Fruit fly (Drosophila melanogaster): ENCODE measurements around the gene CG14089.

The CG14089 gene

dm6 chr3L:19275491-19275890 lies 5.1 kb downstream of the CG14089 start, which contains the start of gene CG14086:
CG14086 (plus strand) TSS chr3L:19275791.
- TF ChIP-seq CG17801 (GFP tag; optimal IDR thresholded peaks at IDR 0.05; ENCODE audit: partially characterized antibody), result no peak

- no peak for TF ChIP-seq CG17801 (GFP tag; optimal IDR thresholded peaks at IDR 0.05; ENCODE audit: partially characterized antibody)
Measured at dm6 chr3L:19270542-19270941, 10.1 kb downstream of the CG14089 start, which contains the start of gene CG14088. CG14088 (minus strand) TSS chr3L:19270642.

dm6 chr3L:19268720-19269401 lies 11.7 kb downstream of the CG14089 start, which contains the start of the genes Aldh7A1 and CG14085:
Aldh7A1 (minus strand) TSS chr3L:19268913.
CG14085 (plus strand) TSS chr3L:19269351.
- TF ChIP-seq CG17801 (GFP tag; optimal IDR thresholded peaks at IDR 0.05; ENCODE audit: partially characterized antibody), result no peak

DNA sequence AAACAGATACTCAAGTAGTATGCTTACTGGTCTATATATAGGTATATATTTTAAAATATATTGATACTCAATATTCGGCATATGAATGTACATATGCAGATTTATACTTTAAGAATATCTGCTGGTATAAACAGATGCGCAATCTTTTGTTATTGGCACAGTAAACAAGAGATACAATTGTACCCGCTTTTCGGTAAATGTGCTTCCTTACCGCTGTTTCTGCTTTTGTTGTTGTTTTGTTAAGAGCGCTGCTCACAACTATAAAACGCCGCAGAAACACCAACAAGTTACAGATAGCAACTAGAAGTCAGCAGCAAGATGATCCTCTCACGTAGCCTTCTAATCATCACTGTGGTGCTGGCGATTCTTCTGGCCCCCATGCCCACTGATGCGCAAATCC lies 14.8 kb downstream of the CG14089 start, which contains the start of gene CG45081:
Gene CG45081, plus strand, starts transcription at position 301 of the 400 bp plus-strand sequence.
- TF ChIP-seq CG17801 (GFP tag; optimal IDR thresholded peaks at IDR 0.05; ENCODE audit: partially characterized antibody), result no peak

DNA sequence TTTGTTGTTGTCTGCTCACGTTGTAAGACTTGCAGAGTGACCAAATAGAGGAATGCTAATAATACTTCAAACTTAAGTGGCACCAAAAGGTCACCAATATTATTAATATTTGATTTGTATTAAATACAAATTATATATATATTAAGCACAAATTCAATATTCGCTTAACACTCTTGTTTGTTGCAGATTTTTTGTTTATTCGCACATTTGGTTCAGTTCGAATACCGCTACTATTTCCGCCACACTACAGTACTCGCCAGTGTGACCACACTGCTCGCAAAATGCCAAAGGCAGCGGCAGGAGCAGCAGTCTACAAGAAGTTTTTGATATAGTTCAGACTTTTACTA lies 16.5 kb downstream of the CG14089 start, which contains the start of gene Max:
Gene Max, minus strand, starts transcription at position 44 of the 347 bp plus-strand sequence.
- peak; percentile 71 for TF ChIP-seq CG17801 (GFP tag; optimal IDR thresholded peaks at IDR 0.05; ENCODE audit: partially characterized antibody)

DNA sequence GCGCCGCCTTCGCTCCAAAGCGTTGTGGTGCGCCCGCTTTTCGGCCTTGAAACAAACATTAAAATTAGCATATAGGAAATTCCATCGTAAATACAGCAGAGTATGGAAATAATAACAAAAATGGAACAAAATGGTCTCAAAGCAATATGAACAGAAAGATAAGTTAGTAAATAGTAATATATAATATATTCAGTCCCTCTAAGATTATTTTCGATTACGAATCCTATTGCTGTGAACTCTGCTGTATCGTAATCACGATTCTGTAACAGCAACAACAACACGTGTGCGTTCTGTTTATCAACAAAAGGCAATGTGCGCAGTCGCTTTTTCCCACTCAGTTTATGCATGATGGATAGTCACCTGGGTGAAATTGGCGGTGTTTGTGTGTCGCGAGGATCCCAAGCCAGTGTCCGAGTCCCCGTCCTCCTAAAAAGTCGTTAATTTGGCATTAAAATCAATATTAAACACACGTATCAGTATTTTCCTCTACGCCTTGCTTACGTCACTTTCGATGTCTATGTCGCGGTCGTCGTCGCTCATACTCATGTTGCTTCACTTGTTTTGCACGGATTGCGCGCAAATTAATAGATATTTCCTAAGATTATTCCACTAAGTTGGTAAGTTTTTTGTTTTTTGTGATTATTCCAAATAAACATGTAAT lies 17.0 kb downstream of the CG14089 start, which contains the start of the genes CG42374 and Mettl5:
Gene CG42374, plus strand, starts transcription at position 287 of the 661 bp plus-strand sequence.
Gene Mettl5, plus strand, starts transcription at position 287 of the 661 bp plus-strand sequence.
- no peak for TF ChIP-seq CG17801 (GFP tag; optimal IDR thresholded peaks at IDR 0.05; ENCODE audit: partially characterized antibody)

- TF ChIP-seq CG17801 (GFP tag; optimal IDR thresholded peaks at IDR 0.05; ENCODE audit: partially characterized antibody), result no peak
Measured at dm6 chr3L:19261720-19262119, 18.9 kb downstream of the CG14089 start.

DNA sequence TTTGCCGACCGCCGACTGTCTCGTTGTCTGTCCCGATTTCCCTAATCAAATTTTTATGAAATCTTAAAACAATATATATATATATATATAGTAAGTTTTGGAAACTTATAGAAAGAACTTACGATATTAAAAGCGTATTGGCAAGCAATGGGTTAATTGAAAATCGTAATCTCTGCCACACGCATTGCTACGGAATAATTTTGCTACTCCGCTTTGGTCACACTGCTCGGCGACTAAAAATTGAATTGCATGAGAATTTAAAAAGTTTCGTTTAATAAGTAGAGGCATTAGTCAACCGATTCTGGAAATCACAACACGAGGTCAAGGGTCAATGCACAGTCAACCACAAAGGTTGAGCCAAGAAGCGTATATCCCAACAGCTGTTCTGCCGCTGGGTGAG lies 19.4 kb downstream of the CG14089 start, which contains the start of gene Bet1:
Gene Bet1, plus strand, starts transcription at position 182 of the 400 bp plus-strand sequence.
- no peak for TF ChIP-seq CG17801 (GFP tag; optimal IDR thresholded peaks at IDR 0.05; ENCODE audit: partially characterized antibody)

DNA sequence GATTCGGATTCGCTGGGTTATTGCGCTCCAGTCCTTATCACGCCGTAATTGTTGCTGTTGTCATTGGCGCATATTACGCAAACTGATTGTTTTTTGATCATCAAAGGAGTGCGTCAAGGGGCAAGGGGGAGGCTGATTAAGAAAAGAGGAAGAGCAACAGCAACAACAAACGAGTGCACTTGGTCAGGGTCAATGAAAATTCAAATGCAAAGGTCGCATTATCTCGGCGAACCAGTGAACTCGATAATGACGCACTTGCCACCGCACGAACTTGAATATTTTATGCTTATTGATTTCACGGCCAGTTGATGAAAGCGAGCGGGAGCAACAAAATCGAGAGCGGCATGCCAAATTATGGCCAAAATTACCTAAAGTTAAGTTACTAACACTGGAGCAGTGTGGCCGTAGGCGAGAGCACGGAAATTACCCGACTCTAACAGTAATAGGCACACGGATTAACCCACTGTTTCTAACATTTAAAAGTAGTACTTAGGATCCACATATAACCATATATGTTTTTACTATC lies 20.3 kb downstream of the CG14089 start, which contains the start of gene nes:
Gene nes, minus strand, starts transcription at position 402 of the 526 bp plus-strand sequence.
- peak; percentile 56 for TF ChIP-seq CG17801 (GFP tag; optimal IDR thresholded peaks at IDR 0.05; ENCODE audit: partially characterized antibody)

- TF ChIP-seq CG17801 (GFP tag; optimal IDR thresholded peaks at IDR 0.05; ENCODE audit: partially characterized antibody), result no peak
Measured at dm6 chr3L:19258199-19258598, 22.4 kb downstream of the CG14089 start.

- TF ChIP-seq CG17801 (GFP tag; optimal IDR thresholded peaks at IDR 0.05; ENCODE audit: partially characterized antibody), result peak; percentile 45
Measured at dm6 chr3L:19254715-19255428, 25.7 kb downstream of the CG14089 start, which contains the start of the genes mRpL21 and rept. mRpL21 (minus strand) TSS chr3L:19255061. rept (plus strand) TSS chr3L:19255340.

dm6 chr3L:19251643-19252042 lies 29.0 kb downstream of the CG14089 start:
- TF ChIP-seq CG17801 (GFP tag; optimal IDR thresholded peaks at IDR 0.05; ENCODE audit: partially characterized antibody), result no peak

DNA sequence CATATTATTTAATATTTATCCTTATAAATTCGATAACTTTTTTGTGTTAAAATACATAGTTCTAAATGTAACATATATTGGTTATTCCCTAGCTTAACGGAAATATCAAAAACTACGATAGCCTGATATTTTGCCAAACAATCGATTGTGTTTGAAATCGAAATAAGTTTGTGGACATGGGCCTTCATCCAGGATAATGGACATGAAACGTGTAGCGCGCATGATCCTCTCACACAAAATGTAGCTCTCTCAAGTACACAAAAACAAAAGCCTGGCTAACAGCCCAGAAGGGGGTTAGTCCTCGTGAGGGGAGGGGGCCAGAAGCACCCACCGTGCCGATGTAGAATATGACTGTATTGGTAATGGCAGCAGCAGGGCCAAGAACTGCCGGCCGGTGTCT lies 42.8 kb downstream of the CG14089 start:
- no peak for TF ChIP-seq CG17801 (GFP tag; optimal IDR thresholded peaks at IDR 0.05; ENCODE audit: partially characterized antibody)

DNA sequence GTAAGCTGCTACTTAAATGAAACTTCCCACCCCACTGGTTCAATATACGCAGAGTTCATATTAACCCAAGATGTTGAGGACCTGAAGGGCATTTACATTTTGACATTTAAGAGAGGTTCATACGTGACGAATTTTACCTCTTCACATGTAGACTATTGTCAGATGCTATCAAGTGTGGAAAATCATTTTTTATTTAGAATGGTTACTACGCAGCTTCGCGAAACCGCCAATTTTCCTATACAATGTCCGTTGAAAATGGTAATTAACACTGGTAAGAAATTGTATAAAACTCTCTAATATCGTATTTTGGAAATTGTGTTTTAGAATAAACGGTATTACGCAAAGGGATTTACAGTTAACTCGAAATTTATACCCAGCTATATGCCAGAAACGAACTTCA lies 44.0 kb downstream of the CG14089 start:
- no peak for TF ChIP-seq CG17801 (GFP tag; optimal IDR thresholded peaks at IDR 0.05; ENCODE audit: partially characterized antibody)

DNA sequence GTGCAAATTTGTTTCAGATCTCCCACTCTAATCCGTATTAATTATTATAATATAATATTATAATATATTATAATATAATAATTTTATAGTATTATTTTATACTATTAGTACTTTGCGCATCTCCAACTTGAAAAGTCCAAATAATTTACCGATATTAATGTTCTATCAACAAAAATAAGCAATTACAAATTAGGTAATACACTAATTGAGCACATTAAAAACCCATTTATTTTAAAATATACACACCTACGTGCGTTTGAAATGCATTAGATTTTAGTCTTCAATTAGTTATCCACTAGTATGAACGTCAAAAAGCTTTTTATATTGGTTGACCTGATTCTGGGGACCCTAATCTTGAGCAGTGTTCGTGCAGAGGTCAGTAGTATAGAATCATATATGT lies 44.5 kb downstream of the CG14089 start, which contains the start of gene CG33647:
Gene CG33647, plus strand, starts transcription at position 301 of the 400 bp plus-strand sequence.
- TF ChIP-seq CG17801 (GFP tag; optimal IDR thresholded peaks at IDR 0.05; ENCODE audit: partially characterized antibody), result no peak

Data from ovary, adult (tissue).